Worm (Caenorhabditis elegans): ENCODE results near the gene K04G11.1.

K04G11.1 gene

ce11 chrX:14324289-14324688 is 11.0 kb upstream of the K04G11.1 start:
- no peak for TF ChIP-seq dao-5 (tag; optimal IDR thresholded peaks at IDR 0.05)
- no peak for TF ChIP-seq him-1 (tag; optimal IDR thresholded peaks at IDR 0.05)
- no peak for TF ChIP-seq W03F9.2 (tag; optimal IDR thresholded peaks at IDR 0.05)

ce11 chrX:14326578-14326977 is 8.7 kb upstream of the K04G11.1 start:
- no peak for TF ChIP-seq W03F9.2 (tag; optimal IDR thresholded peaks at IDR 0.05)
- no peak for TF ChIP-seq dao-5 (tag; optimal IDR thresholded peaks at IDR 0.05)
- no peak for TF ChIP-seq him-1 (tag; optimal IDR thresholded peaks at IDR 0.05)

- no peak for TF ChIP-seq W03F9.2 (tag; optimal IDR thresholded peaks at IDR 0.05)
- no peak for TF ChIP-seq him-1 (tag; optimal IDR thresholded peaks at IDR 0.05)
- TF ChIP-seq dao-5 (tag; optimal IDR thresholded peaks at IDR 0.05) = no peak
Measured at ce11 chrX:14327398-14327797, 7.9 kb upstream of the K04G11.1 start, which contains the start of gene C11H1.7. TSS of gene C11H1.7 (plus strand) at chrX:14327409.

- TF ChIP-seq W03F9.2 (tag; optimal IDR thresholded peaks at IDR 0.05) (no peak), him-1 (tag; optimal IDR thresholded peaks at IDR 0.05) (no peak), dao-5 (tag; optimal IDR thresholded peaks at IDR 0.05) (no peak)
Measured at ce11 chrX:14329348-14329747, 6.0 kb upstream of the K04G11.1 start.

- no peak for TF ChIP-seq him-1 (tag; optimal IDR thresholded peaks at IDR 0.05)
- no peak for TF ChIP-seq dao-5 (tag; optimal IDR thresholded peaks at IDR 0.05)
- TF ChIP-seq W03F9.2 (tag; optimal IDR thresholded peaks at IDR 0.05) = no peak
Measured at ce11 chrX:14334151-14334550, 1.2 kb upstream of the K04G11.1 start.

- no peak for TF ChIP-seq W03F9.2 (tag; optimal IDR thresholded peaks at IDR 0.05)
- TF ChIP-seq him-1 (tag; optimal IDR thresholded peaks at IDR 0.05) = no peak
Measured at ce11 chrX:14335621-14336020, 301 bp downstream of the K04G11.1 start.

- TF ChIP-seq dao-5 (tag; optimal IDR thresholded peaks at IDR 0.05) (no peak), W03F9.2 (tag; optimal IDR thresholded peaks at IDR 0.05) (no peak)
Measured at ce11 chrX:14338896-14339295, 3.6 kb downstream of the K04G11.1 start.

- TF ChIP-seq W03F9.2 (tag; optimal IDR thresholded peaks at IDR 0.05) = no peak
- TF ChIP-seq dao-5 (tag; optimal IDR thresholded peaks at IDR 0.05) = no peak
- no peak for TF ChIP-seq him-1 (tag; optimal IDR thresholded peaks at IDR 0.05)
Measured at ce11 chrX:14339723-14340122, 4.4 kb downstream of the K04G11.1 start.

ce11 chrX:14340381-14340780 is 5.1 kb downstream of the K04G11.1 start, which contains the start of gene sel-7:
TSS of gene sel-7 (minus strand) at chrX:14340481.
- TF ChIP-seq W03F9.2 (tag; optimal IDR thresholded peaks at IDR 0.05) (no peak), him-1 (tag; optimal IDR thresholded peaks at IDR 0.05) (no peak), dao-5 (tag; optimal IDR thresholded peaks at IDR 0.05) (no peak)

- TF ChIP-seq W03F9.2 (tag; optimal IDR thresholded peaks at IDR 0.05) (no peak), him-1 (tag; optimal IDR thresholded peaks at IDR 0.05) (no peak), dao-5 (tag; optimal IDR thresholded peaks at IDR 0.05) (no peak)
Measured at ce11 chrX:14347573-14347972, 12.3 kb downstream of the K04G11.1 start, which contains the start of gene K04G11.3. TSS of gene K04G11.3 (minus strand) at chrX:14347673.

- TF ChIP-seq him-1 (tag; optimal IDR thresholded peaks at IDR 0.05) (no peak), dao-5 (tag; optimal IDR thresholded peaks at IDR 0.05) (no peak), W03F9.2 (tag; optimal IDR thresholded peaks at IDR 0.05) (no peak)
Measured at ce11 chrX:14349690-14350168, 14.4 kb downstream of the K04G11.1 start, which contains the start of gene wdr-5.2. TSS of gene wdr-5.2 (plus strand) at chrX:14350118.

- TF ChIP-seq dao-5 (tag; optimal IDR thresholded peaks at IDR 0.05) (no peak), him-1 (tag; optimal IDR thresholded peaks at IDR 0.05) (no peak), W03F9.2 (tag; optimal IDR thresholded peaks at IDR 0.05) (no peak)
Measured at ce11 chrX:14355034-14355433, 19.7 kb downstream of the K04G11.1 start.

ce11 chrX:14356683-14357287 is 21.5 kb downstream of the K04G11.1 start:
- TF ChIP-seq W03F9.2 (tag; optimal IDR thresholded peaks at IDR 0.05) = no peak
- TF ChIP-seq dao-5 (tag; optimal IDR thresholded peaks at IDR 0.05) = no peak
- TF ChIP-seq him-1 (tag; optimal IDR thresholded peaks at IDR 0.05) = peak; percentile 1

ce11 chrX:14359571-14359970 is 24.3 kb downstream of the K04G11.1 start:
- TF ChIP-seq him-1 (tag; optimal IDR thresholded peaks at IDR 0.05) (no peak), W03F9.2 (tag; optimal IDR thresholded peaks at IDR 0.05) (no peak), dao-5 (tag; optimal IDR thresholded peaks at IDR 0.05) (no peak)

ce11 chrX:14366081-14366480 is 30.8 kb downstream of the K04G11.1 start:
- TF ChIP-seq W03F9.2 (tag; optimal IDR thresholded peaks at IDR 0.05) (no peak), dao-5 (tag; optimal IDR thresholded peaks at IDR 0.05) (no peak), him-1 (tag; optimal IDR thresholded peaks at IDR 0.05) (no peak)
